Worm (Caenorhabditis elegans): ENCODE data around the gene ttr-30.
A peak's percentile ranks its signal among the peaks of the same experiment; 100 is the strongest.

Gene ttr-30

DNA sequence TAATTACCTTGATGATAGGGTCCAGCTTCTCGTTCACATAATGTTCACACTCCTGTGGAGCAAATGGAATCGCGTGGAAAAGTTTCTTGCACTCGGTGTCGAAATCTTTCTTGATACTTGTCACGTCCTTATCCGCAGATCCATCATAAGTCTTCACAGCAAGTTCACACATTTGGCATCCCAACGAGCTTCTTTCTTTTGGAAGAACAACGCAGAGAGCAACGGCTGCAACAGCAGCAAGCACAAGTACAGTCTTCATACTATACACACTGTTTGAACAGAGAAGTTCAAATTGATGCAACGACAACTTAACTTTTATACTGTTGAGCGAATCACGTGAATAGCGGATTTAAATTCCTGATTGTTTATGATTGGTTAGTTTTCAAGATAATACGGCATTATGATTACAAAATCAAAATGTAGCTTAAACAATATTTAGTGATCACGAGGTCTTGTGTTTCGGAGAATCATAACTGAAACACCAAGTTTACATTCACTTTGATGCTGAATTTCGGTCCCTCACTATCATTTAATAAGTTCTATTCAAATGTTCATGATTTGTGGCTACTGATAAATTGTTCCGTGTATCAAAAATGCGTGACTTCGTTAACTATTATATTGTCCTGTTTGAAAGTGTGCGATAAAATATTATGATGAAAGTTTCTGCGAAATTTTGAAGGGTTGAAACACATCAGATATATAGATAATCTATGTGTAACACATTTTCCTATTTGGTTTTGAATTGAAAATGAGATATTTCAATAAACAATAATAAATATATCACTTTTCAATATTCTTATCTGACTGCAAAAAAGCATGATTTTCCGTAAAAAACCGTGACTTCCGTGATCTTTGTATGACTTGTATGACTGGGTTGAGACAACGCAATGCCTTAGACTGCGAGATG is 14.0 kb upstream of the ttr-30 start, which contains the start of the genes spp-2 and spp-6:
Gene spp-2, minus strand, starts transcription at position 334 of the 907 bp plus-strand sequence.
Gene spp-6, plus strand, starts transcription at position 857 of the 907 bp plus-strand sequence.
- TF ChIP-seq skn-1 (tag; optimal IDR thresholded peaks at IDR 0.05) (peak; percentile 61), nhr-21 (tag; optimal IDR thresholded peaks at IDR 0.05) (no peak), gmeb-1 (tag; optimal IDR thresholded peaks at IDR 0.05) (peak; percentile 10), crh-2 (tag; optimal IDR thresholded peaks at IDR 0.05) (peak; percentile 22), dmd-4 (tag; optimal IDR thresholded peaks at IDR 0.05) (no peak), mbf-1 (tag; optimal IDR thresholded peaks at IDR 0.05) (no peak), nhr-25 (tag; optimal IDR thresholded peaks at IDR 0.05) (no peak), sma-9 (GFP tag; optimal IDR thresholded peaks at IDR 0.05) (peak; percentile 2), sma-9 (tag; optimal IDR thresholded peaks at IDR 0.05) (no peak), ama-1 (optimal IDR thresholded peaks at IDR 0.05) (peak; percentile 60), fos-1 (tag; optimal IDR thresholded peaks at IDR 0.05) (peak; percentile 53)

- TF ChIP-seq fos-1 (tag; optimal IDR thresholded peaks at IDR 0.05): peak; percentile 3
- no peak for TF ChIP-seq lsy-2 (tag; optimal IDR thresholded peaks at IDR 0.05)
- TF ChIP-seq sma-9 (GFP tag; optimal IDR thresholded peaks at IDR 0.05): peak; percentile 27
- no peak for TF ChIP-seq sma-9 (tag; optimal IDR thresholded peaks at IDR 0.05)
Observed at ce11 chrX:7318639-7319038, 12.1 kb upstream of the ttr-30 start, which contains the start of gene spp-4. spp-4 (minus strand) TSS chrX:7318756.

DNA sequence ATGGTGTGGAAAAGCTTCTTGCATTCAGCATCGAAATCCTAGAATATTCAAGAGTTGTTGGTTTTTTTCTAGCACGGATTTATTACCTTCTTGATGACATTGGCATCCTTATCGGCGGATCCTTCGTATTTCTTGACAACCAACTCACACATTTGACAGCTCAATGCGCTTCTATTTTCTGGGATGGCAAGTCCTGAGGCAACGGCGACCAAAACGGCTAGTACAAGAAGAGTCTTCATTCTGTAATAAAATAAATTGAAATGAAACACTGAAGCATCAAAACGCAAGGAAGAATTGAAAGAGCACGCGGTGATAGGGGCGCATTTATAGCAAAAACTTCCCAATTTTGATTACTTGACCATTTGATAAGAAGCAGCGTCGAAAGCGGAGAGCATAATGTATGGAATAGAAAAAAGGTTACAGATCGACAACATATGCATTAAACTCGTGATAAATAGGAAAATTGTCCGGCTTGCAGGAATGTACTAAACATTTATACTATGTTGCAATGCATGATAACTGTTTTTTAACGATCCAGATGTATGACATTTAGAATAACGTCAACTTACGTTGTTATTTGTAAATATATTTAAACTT is 10.5 kb upstream of the ttr-30 start, which contains the start of gene spp-5:
Gene spp-5, minus strand, starts transcription at position 240 of the 597 bp plus-strand sequence.
- TF ChIP-seq lin-13 (GFP tag; optimal IDR thresholded peaks at IDR 0.05) (no peak), dmd-4 (tag; optimal IDR thresholded peaks at IDR 0.05) (no peak), Y55F3AM.14 (GFP tag; optimal IDR thresholded peaks at IDR 0.05) (no peak), nhr-129 (tag; optimal IDR thresholded peaks at IDR 0.05) (peak; percentile 20), lsy-2 (tag; optimal IDR thresholded peaks at IDR 0.05) (peak in 1 of 2 experiments; percentile 1), gmeb-1 (tag; optimal IDR thresholded peaks at IDR 0.05) (peak; percentile 54), F13H6.1 (tag; optimal IDR thresholded peaks at IDR 0.05) (peak; percentile 65), fos-1 (tag; optimal IDR thresholded peaks at IDR 0.05) (peak; percentile 71), ceh-82 (tag; optimal IDR thresholded peaks at IDR 0.05) (no peak), crh-2 (tag; optimal IDR thresholded peaks at IDR 0.05) (peak; percentile 67), snpc-4 (tag; optimal IDR thresholded peaks at IDR 0.05) (no peak), sma-9 (GFP tag; optimal IDR thresholded peaks at IDR 0.05) (peak; percentile 37), sma-9 (tag; optimal IDR thresholded peaks at IDR 0.05) (no peak), ztf-4 (tag; optimal IDR thresholded peaks at IDR 0.05) (no peak), mab-5 (tag; optimal IDR thresholded peaks at IDR 0.05) (no peak)

ce11 chrX:7322323-7322722 is 8.4 kb upstream of the ttr-30 start, which contains the start of gene T08A9.13:
T08A9.13 (minus strand) TSS chrX:7322423.
- TF ChIP-seq zag-1 (tag; optimal IDR thresholded peaks at IDR 0.05) (no peak), R02D3.7 (tag; optimal IDR thresholded peaks at IDR 0.05) (no peak), dmd-4 (tag; optimal IDR thresholded peaks at IDR 0.05) (no peak), nhr-12 (tag; optimal IDR thresholded peaks at IDR 0.05) (no peak), egl-27 (tag; optimal IDR thresholded peaks at IDR 0.05) (no peak), alr-1 (tag; optimal IDR thresholded peaks at IDR 0.05) (no peak), blmp-1 (tag; optimal IDR thresholded peaks at IDR 0.05; ENCODE audit: insufficient read depth) (no peak), snpc-4 (tag; optimal IDR thresholded peaks at IDR 0.05) (no peak), nhr-23 (tag; optimal IDR thresholded peaks at IDR 0.05) (no peak), ama-1 (optimal IDR thresholded peaks at IDR 0.05) (no peak), ceh-16 (tag; optimal IDR thresholded peaks at IDR 0.05) (no peak)

DNA sequence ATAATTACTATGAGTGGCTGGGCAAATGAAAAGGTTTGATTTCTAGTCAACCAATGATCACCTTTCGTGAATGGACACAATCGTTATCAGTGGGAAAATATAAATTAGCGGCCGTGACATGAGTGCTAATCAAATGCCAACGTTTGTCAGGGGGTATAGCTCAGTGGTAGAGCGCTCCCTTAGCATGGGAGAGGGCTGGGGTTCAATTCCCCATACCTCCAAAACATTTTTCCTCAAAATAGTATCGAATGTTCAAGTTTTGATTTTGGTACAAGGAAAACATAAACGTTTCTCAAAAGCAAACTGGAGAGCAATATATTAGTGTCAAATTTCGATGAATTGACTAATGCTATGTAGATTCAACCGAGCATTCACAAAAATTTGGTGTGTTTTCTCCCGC is 7.1 kb upstream of the ttr-30 start:
- TF ChIP-seq egl-27 (tag; optimal IDR thresholded peaks at IDR 0.05) (no peak), skn-1 (tag; optimal IDR thresholded peaks at IDR 0.05) (no peak), unc-55 (GFP tag; optimal IDR thresholded peaks at IDR 0.05) (no peak), F13H6.1 (tag; optimal IDR thresholded peaks at IDR 0.05) (peak; percentile 39), ztf-11 (tag; optimal IDR thresholded peaks at IDR 0.05) (no peak), ztf-4 (tag; optimal IDR thresholded peaks at IDR 0.05) (no peak), snpc-4 (tag; optimal IDR thresholded peaks at IDR 0.05) (no peak), unc-62 (GFP tag; optimal IDR thresholded peaks at IDR 0.05) (no peak), nhr-21 (tag; optimal IDR thresholded peaks at IDR 0.05) (peak; percentile 53), nhr-10 (tag; optimal IDR thresholded peaks at IDR 0.05) (peak; percentile 34), nhr-11 (tag; optimal IDR thresholded peaks at IDR 0.05) (no peak), Y55F3AM.14 (GFP tag; optimal IDR thresholded peaks at IDR 0.05) (no peak), lsy-2 (tag; optimal IDR thresholded peaks at IDR 0.05) (peak in 1 of 2 experiments; percentile 30), peb-1 (tag; optimal IDR thresholded peaks at IDR 0.05) (no peak), nhr-25 (tag; optimal IDR thresholded peaks at IDR 0.05) (no peak), gmeb-1 (tag; optimal IDR thresholded peaks at IDR 0.05) (no peak), fos-1 (tag; optimal IDR thresholded peaks at IDR 0.05) (peak; percentile 25), dmd-4 (tag; optimal IDR thresholded peaks at IDR 0.05) (no peak), ceh-16 (tag; optimal IDR thresholded peaks at IDR 0.05) (no peak), nhr-129 (tag; optimal IDR thresholded peaks at IDR 0.05) (peak; percentile 24), elt-1 (tag; optimal IDR thresholded peaks at IDR 0.05) (no peak), sma-9 (GFP tag; optimal IDR thresholded peaks at IDR 0.05) (peak; percentile 62), sma-9 (tag; optimal IDR thresholded peaks at IDR 0.05) (no peak), ztf-1 (GFP tag; conservative IDR thresholded peaks at IDR 0.05) (no peak), sma-3 (GFP tag; optimal IDR thresholded peaks at IDR 0.05) (peak; percentile 52), alr-1 (tag; optimal IDR thresholded peaks at IDR 0.05) (no peak), nhr-23 (tag; optimal IDR thresholded peaks at IDR 0.05) (no peak), ZK546.5 (tag; optimal IDR thresholded peaks at IDR 0.05) (no peak), crh-2 (tag; optimal IDR thresholded peaks at IDR 0.05) (peak; percentile 23)

Data from whole organism, L2 larva.